Fruit fly (Drosophila melanogaster): ENCODE measurements around the gene CG34258.

dm6 chr3L:19939024-19939423 is 12.7 kb downstream of the CG34258 start, which contains the start of gene Ac76E:
- peak; percentile 68 for TF ChIP-seq Mnt (GFP tag; optimal IDR thresholded peaks at IDR 0.05)
- TF ChIP-seq CG1620 (GFP tag; optimal IDR thresholded peaks at IDR 0.05): no peak
- no peak for TF ChIP-seq CG7101 (tag; optimal IDR thresholded peaks at IDR 0.05)
- TF ChIP-seq tj (GFP tag; optimal IDR thresholded peaks at IDR 0.05): peak; percentile 34
- TF ChIP-seq kay (GFP tag; ENCODE audit: borderline replicate concordance): peak; percentile 29
- TF ChIP-seq cnc (optimal IDR thresholded peaks at IDR 0.05): no peak
- peak; percentile 14 for TF ChIP-seq CG14711 (tag; optimal IDR thresholded peaks at IDR 0.05)
- no peak for TF ChIP-seq Crg-1 (GFP tag; optimal IDR thresholded peaks at IDR 0.05)
- peak; percentile 56 for TF ChIP-seq CG12768 (GFP tag; optimal IDR thresholded peaks at IDR 0.05)
